Worm (Caenorhabditis elegans) whole organism, L4/young adult: ENCODE data around the gene srw-33.
A peak's percentile ranks its signal among the peaks of the same experiment; 100 is the strongest.

Experiments
- dao-5 ChIP-seq: sonication (generic microtip); optimal IDR thresholded peaks from 2 replicates; lab custom pipeline; 2016; ENCODE audit warnings: missing genotype, missing genetic modification characterization, moderate library complexity, missing compliant biosample characterization
- him-1 ChIP-seq: sonication (generic microtip); optimal IDR thresholded peaks from 2 replicates; lab custom pipeline; 2016; ENCODE audit warnings: missing genotype, missing genetic modification reagents, missing genetic modification characterization, missing compliant biosample characterization

DNA sequence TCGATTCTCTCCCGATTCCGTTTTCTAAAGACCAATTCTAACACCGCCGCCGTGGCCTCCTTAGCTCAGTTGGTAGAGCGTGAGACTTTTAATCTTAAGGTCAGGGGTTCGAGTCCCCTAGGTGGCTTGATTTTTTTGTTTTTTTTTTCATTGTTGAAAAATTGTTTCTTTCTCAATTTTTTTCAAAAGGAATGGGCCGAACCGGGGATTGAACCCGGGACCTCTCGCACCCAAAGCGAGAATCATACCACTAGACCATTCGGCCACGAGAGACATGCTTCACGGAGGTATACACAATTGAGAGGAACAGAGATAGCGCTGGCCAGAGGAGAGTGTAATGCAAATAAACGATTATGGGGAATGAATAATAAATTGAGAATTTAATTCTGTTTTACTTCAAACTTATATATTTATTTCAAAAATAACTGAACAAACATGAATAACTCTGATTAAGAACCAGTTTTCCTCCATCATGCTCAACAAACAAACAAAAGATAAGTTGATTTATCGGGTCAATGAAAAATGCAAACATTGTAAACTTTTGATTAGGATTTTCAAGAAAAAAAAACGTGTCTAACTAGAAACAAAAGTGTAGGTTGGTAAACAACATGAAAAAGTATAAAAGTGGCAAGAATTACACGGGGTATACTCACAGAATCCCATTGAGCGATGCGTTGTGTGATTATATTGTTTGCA, 13.9 kb upstream of the srw-33 start, which contains the start of gene pqn-71:
- TF ChIP-seq him-1 (tag; lab: Kevin White, UChicago) (peak; percentile 92), dao-5 (tag; lab: Kevin White, UChicago) (peak; percentile 87)
